Worm (Caenorhabditis elegans) whole organism, L4/young adult: Measurements from ENCODE around the gene melo-1.
"Not testable (repeated sequence)": the region's sequence is repeated elsewhere in the genome, so short reads cannot be mapped to it uniquely, and the experiment has no call there.

ENCODE experiments used
- W03F9.2 ChIP-seq: fragments of 150-350 bp; optimal IDR thresholded peaks from 2 replicates; lab custom pipeline; 2014; ENCODE audit warnings: missing biosample characterization, missing genetic modification characterization
- dao-5 ChIP-seq: sonication (generic microtip); optimal IDR thresholded peaks from 2 replicates; lab custom pipeline; 2016; ENCODE audit warnings: missing genotype, missing genetic modification characterization, moderate library complexity, missing compliant biosample characterization
- him-1 ChIP-seq: sonication (generic microtip); optimal IDR thresholded peaks from 2 replicates; lab custom pipeline; 2016; ENCODE audit warnings: missing genotype, missing genetic modification reagents, missing genetic modification characterization, missing compliant biosample characterization

The melo-1 gene

ce11 chrIV:14770663-14771062 lies 16.2 kb upstream of the melo-1 start:
- TF ChIP-seq him-1 (tag; lab: Kevin White, UChicago), result no peak
- no peak for TF ChIP-seq dao-5
- TF ChIP-seq W03F9.2 (tag; lab: Kevin White, UChicago), result no peak

- no peak for TF ChIP-seq W03F9.2 (tag; lab: Kevin White, UChicago)
- no peak for TF ChIP-seq dao-5
- TF ChIP-seq him-1 (tag; lab: Kevin White, UChicago), result no peak
These were observed 15.5 kb upstream of the melo-1 start, which contains the start of gene degl-1 for ce11 chrIV:14771325-14771724. Gene degl-1 (minus strand): TSS chrIV:14771425.

DNA sequence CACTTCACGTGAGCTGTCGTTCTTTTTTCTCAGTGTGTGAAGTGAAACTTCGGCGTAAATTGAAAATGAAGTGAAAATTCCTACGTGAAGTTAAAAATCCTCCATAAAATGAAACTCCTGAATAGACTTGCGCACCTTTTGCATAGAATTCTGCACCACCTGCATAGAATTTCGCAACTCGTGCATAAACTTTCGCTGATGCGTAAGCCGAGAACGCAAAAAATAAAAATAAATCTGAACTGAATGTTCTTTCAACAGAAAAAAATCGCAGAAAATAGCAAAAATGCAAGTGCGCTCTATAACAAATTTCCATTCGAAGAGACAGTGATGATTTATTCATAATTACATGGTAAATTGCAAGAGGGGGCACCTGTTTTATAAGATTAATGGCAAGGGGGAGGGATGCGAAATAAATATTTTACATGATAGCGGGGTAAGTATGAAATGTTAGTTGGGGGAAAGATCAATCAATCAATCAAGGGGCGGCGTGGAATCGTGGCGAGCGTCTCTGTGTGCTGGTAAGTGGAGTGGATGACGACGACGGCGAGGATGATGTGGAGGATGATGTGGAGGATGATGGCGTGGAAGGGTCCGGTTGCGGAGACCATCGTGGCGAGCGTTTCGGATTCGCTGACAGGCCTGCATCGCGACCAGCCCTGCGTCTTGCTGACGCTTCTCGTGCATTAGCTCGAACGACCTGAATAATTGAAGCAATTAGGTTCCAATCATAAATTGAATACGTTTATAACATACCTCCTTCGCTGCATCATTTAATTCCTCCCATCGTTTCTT lies 13.4 kb upstream of the melo-1 start, which contains the start of gene Y57G11C.36:
Gene Y57G11C.36 (minus strand): TSS at position 502 of the 792 bp plus-strand sequence.
- TF ChIP-seq dao-5, result no peak
- TF ChIP-seq W03F9.2 (tag; lab: Kevin White, UChicago), result no peak
- no peak for TF ChIP-seq him-1 (tag; lab: Kevin White, UChicago)

DNA sequence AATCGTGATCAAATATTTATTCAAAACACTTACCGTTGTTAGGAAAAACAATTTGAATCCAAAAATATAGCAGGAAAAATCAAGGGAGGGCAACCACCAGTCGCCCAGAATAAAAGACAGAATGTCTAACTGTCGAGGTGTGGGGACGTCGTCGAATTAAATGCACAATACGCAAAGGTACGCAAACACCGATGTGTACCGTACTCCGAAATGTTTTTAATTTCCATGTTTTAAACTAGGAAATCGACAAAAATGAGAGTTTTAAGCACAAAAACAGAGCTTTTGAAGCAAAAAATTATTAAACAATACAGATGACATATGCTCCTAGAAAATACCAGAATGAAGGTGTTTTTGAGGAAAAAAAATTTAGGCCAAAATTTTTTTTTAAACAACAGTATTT lies 12.4 kb upstream of the melo-1 start, which contains the start of gene Y57G11C.51:
Gene Y57G11C.51 (minus strand): TSS at position 101 of the 400 bp plus-strand sequence.
- not testable (repeated sequence) for TF ChIP-seq W03F9.2 (tag; lab: Kevin White, UChicago); dao-5; him-1 (tag; lab: Kevin White, UChicago)

- TF ChIP-seq dao-5, result no peak
- no peak for TF ChIP-seq W03F9.2 (tag; lab: Kevin White, UChicago)
These were observed 5.3 kb upstream of the melo-1 start, which contains the start of gene Y57G11C.8 for ce11 chrIV:14781537-14781936. Gene Y57G11C.8 (plus strand): TSS chrIV:14781837.

- TF ChIP-seq W03F9.2 (tag; lab: Kevin White, UChicago), result no peak
- TF ChIP-seq him-1 (tag; lab: Kevin White, UChicago), result no peak
- no peak for TF ChIP-seq dao-5
These were observed 4.6 kb upstream of the melo-1 start, which contains the start of gene Y57G11C.1130 for ce11 chrIV:14782211-14782610. Gene Y57G11C.1130 (plus strand): TSS chrIV:14782511.

- no peak for TF ChIP-seq him-1 (tag; lab: Kevin White, UChicago)
- TF ChIP-seq W03F9.2 (tag; lab: Kevin White, UChicago), result no peak
- no peak for TF ChIP-seq dao-5
These were observed 2.4 kb upstream of the melo-1 start, which contains the start of gene nlp-56 for ce11 chrIV:14784481-14784880. Gene nlp-56 (minus strand): TSS chrIV:14784737.

- no peak for TF ChIP-seq him-1 (tag; lab: Kevin White, UChicago)
- no peak for TF ChIP-seq dao-5
- TF ChIP-seq W03F9.2 (tag; lab: Kevin White, UChicago), result no peak
These were observed 3.7 kb downstream of the melo-1 start for ce11 chrIV:14790579-14790978.

DNA sequence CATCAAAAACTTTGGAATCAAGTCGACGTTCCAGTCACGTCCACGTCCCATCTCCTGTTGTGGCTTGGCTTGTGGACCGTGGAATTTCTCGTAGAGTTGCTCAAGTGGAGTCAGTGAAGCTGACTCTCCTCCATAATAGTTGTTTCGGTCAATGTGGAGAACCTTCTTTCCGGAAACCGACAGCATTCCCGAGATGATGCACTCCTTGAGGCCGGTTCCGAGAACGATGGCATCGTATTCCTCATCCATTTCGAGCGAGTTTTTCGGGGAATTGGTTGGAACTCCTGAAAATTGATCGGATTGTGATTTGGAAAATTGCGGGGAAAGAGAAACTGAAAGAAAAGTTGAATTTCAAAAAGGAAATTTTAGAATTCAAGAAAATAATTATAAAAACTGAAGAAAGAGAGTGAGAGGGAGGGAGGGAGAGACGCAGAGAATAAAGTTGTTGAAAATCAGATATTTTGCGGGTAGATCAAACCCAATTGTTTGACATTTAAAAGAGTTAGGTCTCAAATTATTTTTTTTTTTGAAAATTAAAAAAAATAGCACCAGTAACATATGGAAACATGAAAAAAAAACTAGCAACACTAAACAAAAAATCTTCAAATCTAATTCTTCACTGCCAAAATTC lies 5.9 kb downstream of the melo-1 start, which contains the start of gene gdi-1:
Gene gdi-1 (minus strand): TSS at position 286 of the 631 bp plus-strand sequence.
- no peak for TF ChIP-seq dao-5
- TF ChIP-seq W03F9.2 (tag; lab: Kevin White, UChicago), result no peak
- TF ChIP-seq him-1 (tag; lab: Kevin White, UChicago), result no peak

DNA sequence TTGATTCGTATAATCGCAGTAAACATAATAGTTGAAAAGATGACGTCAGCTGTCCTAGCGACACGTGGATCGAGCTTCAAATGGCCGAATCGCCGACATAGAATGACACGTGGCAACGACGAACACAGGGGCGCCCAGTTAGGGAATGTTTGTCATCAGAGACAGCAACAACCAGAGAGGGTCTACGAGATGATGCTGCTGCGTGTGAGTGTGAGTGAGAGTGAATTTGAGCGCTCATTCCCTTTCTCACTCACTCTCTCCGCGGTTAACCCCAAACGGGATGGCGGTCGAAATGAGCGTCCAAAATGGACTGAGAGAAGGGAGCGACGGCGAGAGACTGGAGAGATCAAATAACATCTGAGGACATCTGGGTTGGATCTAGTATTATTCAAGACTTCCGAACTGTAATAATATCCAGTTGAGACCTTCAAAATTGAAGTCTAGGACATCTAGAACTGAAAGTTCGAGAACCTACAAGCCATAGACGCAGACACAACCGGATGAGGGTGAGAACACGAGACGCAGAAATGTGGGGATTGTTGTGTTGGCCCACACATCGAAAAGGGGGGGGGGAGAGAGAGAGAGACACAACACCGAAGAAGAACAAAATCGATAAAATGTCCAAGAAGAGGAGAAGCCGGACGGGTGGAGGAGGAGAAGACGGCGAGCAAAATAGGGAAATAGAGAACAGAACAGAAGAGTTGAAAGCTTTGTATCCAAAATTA lies 7.2 kb downstream of the melo-1 start:
- peak; percentile 26 for TF ChIP-seq him-1 (tag; lab: Kevin White, UChicago)
- no peak for TF ChIP-seq dao-5

ce11 chrIV:14795918-14796488 lies 9.2 kb downstream of the melo-1 start, which contains the start of gene coq-3:
Gene coq-3 (minus strand): TSS chrIV:14796324.
- TF ChIP-seq dao-5 (no peak), W03F9.2 (tag; lab: Kevin White, UChicago) (no peak), him-1 (tag; lab: Kevin White, UChicago) (no peak)

DNA sequence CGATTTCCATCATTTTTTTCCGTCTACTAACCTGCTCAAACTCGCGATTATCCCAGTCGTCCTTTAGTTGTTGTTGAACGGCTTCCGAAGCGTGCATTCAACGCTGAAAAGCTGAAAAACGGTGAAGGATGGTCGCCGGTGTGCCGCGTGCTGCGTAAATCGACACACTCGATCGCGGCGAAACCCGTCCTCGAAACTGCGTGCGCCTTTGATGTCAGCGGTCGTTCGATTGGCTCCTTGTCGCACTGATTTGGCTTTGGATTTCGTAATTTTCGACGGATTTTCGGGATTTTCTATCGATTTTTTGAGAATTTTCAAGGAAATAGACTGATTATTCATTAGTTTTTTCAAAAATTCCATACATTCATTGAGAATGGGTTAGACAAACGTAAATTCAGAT lies 10.5 kb downstream of the melo-1 start, which contains the start of the genes Y57G11C.1147 and nuo-3:
Gene Y57G11C.1147 (minus strand): TSS at position 161 of the 400 bp plus-strand sequence.
Gene nuo-3 (minus strand): TSS at position 191 of the 400 bp plus-strand sequence.
- TF ChIP-seq dao-5, result no peak
- no peak for TF ChIP-seq W03F9.2 (tag; lab: Kevin White, UChicago)
- no peak for TF ChIP-seq him-1 (tag; lab: Kevin White, UChicago)

ce11 chrIV:14797849-14798248 lies 11.0 kb downstream of the melo-1 start, which contains the start of gene arl-8:
Gene arl-8 (plus strand): TSS chrIV:14798149.
- TF ChIP-seq dao-5 (no peak), W03F9.2 (tag; lab: Kevin White, UChicago) (no peak), him-1 (tag; lab: Kevin White, UChicago) (no peak)
